Worm (Caenorhabditis elegans): ENCODE results near the gene sas-5.

- TF ChIP-seq ztf-11 (tag; optimal IDR thresholded peaks at IDR 0.05) (no peak), fos-1 (tag; optimal IDR thresholded peaks at IDR 0.05) (no peak), ceh-16 (tag; optimal IDR thresholded peaks at IDR 0.05) (no peak), zag-1 (tag; optimal IDR thresholded peaks at IDR 0.05) (no peak), dmd-4 (tag; optimal IDR thresholded peaks at IDR 0.05) (no peak), C34F6.9 (tag; optimal IDR thresholded peaks at IDR 0.05) (no peak), lin-39 (tag; optimal IDR thresholded peaks at IDR 0.05) (no peak), ama-1 (optimal IDR thresholded peaks at IDR 0.05) (no peak), aly-2 (tag; optimal IDR thresholded peaks at IDR 0.05) (no peak), mdl-1 (tag; optimal IDR thresholded peaks at IDR 0.05) (no peak), unc-55 (GFP tag; optimal IDR thresholded peaks at IDR 0.05) (no peak), nhr-12 (tag; optimal IDR thresholded peaks at IDR 0.05) (no peak)
These were observed 5.3 kb upstream of the sas-5 start for ce11 chrV:11605227-11605626.

Measured in whole organism, L2 larva.